Fruit fly (Drosophila melanogaster) whole organism, embryonic: ENCODE results near the gene CG13670.

ENCODE experiments used
- Atf6 ChIP-seq: fragments of 200-800 bp; sonication (Bioruptor generic); IDR thresholded peaks from 2 replicates; pipeline ENCODE4 v1.3.6; 2022; ENCODE audit warnings: missing biosample characterization, missing genetic modification characterization
- CG3726 ChIP-seq: fragments of 200-800 bp; sonication (Bioruptor generic); IDR thresholded peaks from 3 replicates; pipeline ENCODE4, ENCODE4 v1.3.6; 2022; ENCODE audit warnings: missing biosample characterization, missing genetic modification characterization
- CG6272 ChIP-seq: fragments of 200-800 bp; sonication (Bioruptor generic); IDR thresholded peaks from 2 replicates; pipeline ENCODE4 v1.3.6; 2022; ENCODE audit warnings: missing biosample characterization, missing genetic modification characterization
- CG7271 ChIP-seq: fragments of 200-800 bp; sonication (Bioruptor generic); optimal IDR thresholded peaks from 2 replicates; lab custom pipeline; 2018; ENCODE audit warnings: missing biosample characterization, mild to moderate bottlenecking, missing genetic modification characterization, moderate library complexity
- Deaf1 ChIP-seq: fragments of 200-800 bp; optimal IDR thresholded peaks from 3 replicates; lab custom pipeline; 2019; ENCODE audit warnings: missing biosample characterization, mild to moderate bottlenecking, missing genetic modification characterization, moderate library complexity
- Doc2 ChIP-seq: fragments of 200-800 bp; sonication (Bioruptor generic); IDR thresholded peaks from 2 replicates; pipeline ENCODE4 v1.3.6; 2022; ENCODE audit warnings: missing biosample characterization, missing genetic modification characterization
- cwo ChIP-seq: fragments of 200-800 bp; sonication (Bioruptor generic); optimal IDR thresholded peaks from 3 replicates; lab custom pipeline; 2017; ENCODE audit warnings: missing biosample characterization, missing genetic modification characterization, mild to moderate bottlenecking, moderate library complexity, missing genetic modification reagents
- dan ChIP-seq: fragments of 200-800 bp; sonication (Bioruptor generic); IDR thresholded peaks from 2 replicates; pipeline ENCODE4 v1.3.6; 2022; ENCODE audit warnings: missing biosample characterization, missing genetic modification characterization
- gce ChIP-seq: fragments of 200-800 bp; sonication (Bioruptor generic); IDR thresholded peaks from 3 replicates; pipeline ENCODE4 v1.3.6; 2022; ENCODE audit warnings: missing biosample characterization, missing genetic modification characterization
- sr ChIP-seq: fragments of 200-800 bp; sonication (Bioruptor generic); IDR thresholded peaks from 3 replicates; pipeline ENCODE4 v1.3.6; 2022; ENCODE audit warnings: missing biosample characterization, missing genetic modification characterization

The CG13670 gene

DNA sequence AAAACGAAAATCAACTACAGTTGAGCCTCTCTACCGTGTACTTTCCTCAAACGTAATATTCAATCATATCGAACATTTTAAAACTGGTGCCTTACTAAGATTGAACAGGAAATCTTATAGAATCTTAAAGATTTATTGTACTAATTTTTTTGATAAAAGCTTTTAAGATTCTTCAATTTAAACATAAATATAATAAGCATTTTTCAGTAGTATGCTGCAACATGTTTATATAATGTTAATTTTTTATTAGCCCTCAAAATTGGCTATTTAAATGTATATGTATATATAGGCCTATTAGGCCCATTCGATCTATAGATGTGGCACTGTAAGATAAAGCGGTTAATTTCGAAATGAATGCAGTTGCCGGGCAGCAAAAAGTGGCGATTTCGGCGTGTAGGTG lies 51.0 kb downstream of the CG13670 start:
- TF ChIP-seq CG7271 (no peak), Doc2 (GFP tag; lab: Robert Waterston, UW) (no peak), sr (no peak), Atf6 (GFP tag; lab: Robert Waterston, UW) (no peak), CG3726 (GFP tag; lab: Robert Waterston, UW) (no peak), dan (GFP tag; lab: Robert Waterston, UW) (no peak), CG6272 (no peak), gce (GFP tag; lab: Robert Waterston, UW) (no peak), Deaf1 (no peak), cwo (no peak)
